In the genomic region with DNA sequence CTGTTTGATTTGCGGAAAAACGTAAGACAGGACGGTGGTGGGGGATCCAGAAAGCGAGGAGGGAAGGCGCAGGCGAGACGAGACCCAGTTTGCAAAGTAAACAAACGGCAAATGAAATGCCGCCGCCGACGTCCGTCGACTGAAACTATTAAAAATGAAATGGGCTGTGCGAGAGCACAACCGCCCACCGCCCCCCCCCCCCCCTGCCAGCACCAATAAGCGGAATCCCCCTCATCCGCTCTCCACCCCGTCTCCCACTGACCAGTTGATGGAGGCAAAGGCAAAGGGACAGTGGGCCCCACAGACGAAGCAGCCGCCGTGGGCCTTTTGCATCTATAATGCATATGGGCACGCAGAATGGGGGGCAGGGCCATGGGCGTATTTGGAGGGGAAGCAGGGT, we compare ENCODE assay signal across 2 fruit fly cellular contexts.
TF ChIP-seq lines count a peak whose summit lies in the region.

No protein-coding gene starts in this region.

- TF ChIP-seq CTCF in whole organism, embryonic (GFP tag; optimal IDR thresholded peaks at IDR 0.05; lab: Kevin White, UChicago) = no peak

TF ChIP-seq in whole organism, embryonic, 481 proteins besides CTCF, POLR2A, EP300 and RAD21:
- TF ChIP-seq CG4404 (GFP tag; IDR thresholded peaks at IDR 0.05; lab: Robert Waterston, UW) = no peak
- no peak for TF ChIP-seq sens-2 (GFP tag; IDR thresholded peaks at IDR 0.05; lab: Robert Waterston, UW)
- no peak for TF ChIP-seq onecut (GFP tag; IDR thresholded peaks at IDR 0.05; lab: Robert Waterston, UW)
- peak; percentile 69; the same call in 2 of the 3 replicates for TF ChIP-seq sr (GFP tag; IDR thresholded peaks at IDR 0.05; lab: Robert Waterston, UW)
- no peak for TF ChIP-seq Ets97D (GFP tag; optimal IDR thresholded peaks at IDR 0.05; lab: Kevin White, UChicago)
- no peak for TF ChIP-seq vfl (GFP tag; optimal IDR thresholded peaks at IDR 0.05; lab: Kevin White, UChicago)
- TF ChIP-seq pnt (GFP tag; optimal IDR thresholded peaks at IDR 0.05; lab: Kevin White, UChicago) = no peak
- TF ChIP-seq pum (GFP tag; optimal IDR thresholded peaks at IDR 0.05; lab: Kevin White, UChicago) = no peak
- no peak for TF ChIP-seq seq (GFP tag; IDR thresholded peaks at IDR 0.05; lab: Robert Waterston, UW)
- TF ChIP-seq CG10147 (GFP tag; optimal IDR thresholded peaks at IDR 0.05; lab: Kevin White, UChicago) = no peak
- peak; percentile 84 for TF ChIP-seq crol (GFP tag; IDR thresholded peaks at IDR 0.05; lab: Robert Waterston, UW)
- TF ChIP-seq abd-A (tag; optimal IDR thresholded peaks at IDR 0.05; lab: Kevin White, UChicago) = peak; percentile 12
- TF ChIP-seq CG12236 (GFP tag; optimal IDR thresholded peaks at IDR 0.05; lab: Kevin White, UChicago) = no peak
- no peak for TF ChIP-seq zf30C (GFP tag; optimal IDR thresholded peaks at IDR 0.05; lab: Kevin White, UChicago)
- 0 out of 3 replicates have a peak, but pooled peaks have one; percentile 8 for TF ChIP-seq CG2889 (GFP tag; IDR thresholded peaks at IDR 0.05; lab: Robert Waterston, UW)
- no peak for TF ChIP-seq CG12659 (GFP tag; optimal IDR thresholded peaks at IDR 0.05; lab: Kevin White, UChicago)

TF ChIP-seq in whole organism, wandering third instar larva, 38 proteins besides CTCF, POLR2A, EP300 and RAD21:
- TF ChIP-seq psq (GFP tag; optimal IDR thresholded peaks at IDR 0.05; lab: Kevin White, UChicago) (no peak), Dfd (GFP tag; optimal IDR thresholded peaks at IDR 0.05; lab: Kevin White, UChicago) (peak; percentile 46)
